Fruit fly (Drosophila melanogaster): ENCODE results near the gene Galk.

The Galk gene

dm6 chr3L:9004788-9005246 lies 18.9 kb upstream of the Galk start, which contains the start of gene Doc3 (continued):
- peak; percentile 50; the same call in 1 of the 3 replicates for TF ChIP-seq vnd (GFP tag; IDR thresholded peaks at IDR 0.05; ENCODE audit: partially characterized antibody)
- no peak for TF ChIP-seq gce (GFP tag; IDR thresholded peaks at IDR 0.05)
- TF ChIP-seq CG9817 (tag; optimal IDR thresholded peaks at IDR 0.05) = no peak
- no peak for TF ChIP-seq MBD-R2 (GFP tag; IDR thresholded peaks at IDR 0.05)
- no peak for TF ChIP-seq CG10267 (tag; optimal IDR thresholded peaks at IDR 0.05)
- no peak for TF ChIP-seq psq (GFP tag; optimal IDR thresholded peaks at IDR 0.05)
- TF ChIP-seq chinmo (GFP tag; IDR thresholded peaks at IDR 0.05; ENCODE audit: partially characterized antibody) = peak; percentile 88; the same call in 2 of the 4 replicates
- TF ChIP-seq CG32767 (GFP tag; IDR thresholded peaks at IDR 0.05) = peak; percentile 38; the same call in 1 of the 2 replicates
- no peak for TF ChIP-seq CG31388 (GFP tag; optimal IDR thresholded peaks at IDR 0.05)
- TF ChIP-seq slbo (GFP tag; IDR thresholded peaks at IDR 0.05) = peak; percentile 23; the same call in 1 of the 2 replicates
- TF ChIP-seq ara (GFP tag; IDR thresholded peaks at IDR 0.05) = no peak
- TF ChIP-seq kay (GFP tag; optimal IDR thresholded peaks at IDR 0.05) = no peak
- no peak for TF ChIP-seq CG7839 (tag; optimal IDR thresholded peaks at IDR 0.05)
- no peak for TF ChIP-seq Drgx (GFP tag; IDR thresholded peaks at IDR 0.05)
- no peak for TF ChIP-seq fu2 (GFP tag; optimal IDR thresholded peaks at IDR 0.05)
- TF ChIP-seq btn (GFP tag; optimal IDR thresholded peaks at IDR 0.05) = no peak
- TF ChIP-seq CG14014 (GFP tag; IDR thresholded peaks at IDR 0.05) = no peak
- no peak for TF ChIP-seq lilli (GFP tag; optimal IDR thresholded peaks at IDR 0.05)
- TF ChIP-seq CG30431 (GFP tag; optimal IDR thresholded peaks at IDR 0.05) = no peak
- no peak for TF ChIP-seq ranshi (GFP tag; IDR thresholded peaks at IDR 0.05)
- no peak for TF ChIP-seq croc (GFP tag; conservative IDR thresholded peaks at IDR 0.05)
- 0 out of 2 replicates have a peak, but pooled peaks have one; percentile 36 for TF ChIP-seq bbx (GFP tag; IDR thresholded peaks at IDR 0.05; ENCODE audit: partially characterized antibody)
- TF ChIP-seq Dll (GFP tag; IDR thresholded peaks at IDR 0.05; ENCODE audit: partially characterized antibody) = 0 out of 4 replicates have a peak, but pooled peaks have one; percentile 44
- peak; percentile 82 for TF ChIP-seq GATAe (GFP tag; conservative IDR thresholded peaks at IDR 0.05)
- TF ChIP-seq grn (GFP tag; optimal IDR thresholded peaks at IDR 0.05) = peak; percentile 75
- TF ChIP-seq CG34224 (GFP tag; IDR thresholded peaks at IDR 0.05; ENCODE audit: partially characterized antibody) = 0 out of 3 replicates have a peak, but pooled peaks have one; percentile 17
- peak; percentile 79 for TF ChIP-seq CG12769 (tag; optimal IDR thresholded peaks at IDR 0.05)
- TF ChIP-seq Ets65A (GFP tag) = peak; percentile 67
- TF ChIP-seq CG4730 (GFP tag; IDR thresholded peaks at IDR 0.05) = no peak
- no peak for TF ChIP-seq CG8944 (GFP tag; optimal IDR thresholded peaks at IDR 0.05)
- peak; percentile 37; the same call in 1 of the 2 replicates for TF ChIP-seq CG13287 (GFP tag; IDR thresholded peaks at IDR 0.05; ENCODE audit: partially characterized antibody)
- no peak for TF ChIP-seq CG16779 (GFP tag; IDR thresholded peaks at IDR 0.05)
- TF ChIP-seq ERR (GFP tag; optimal IDR thresholded peaks at IDR 0.05) = no peak
- no peak for TF ChIP-seq CG11093 (GFP tag; IDR thresholded peaks at IDR 0.05)
- 0 out of 2 replicates have a peak, but pooled peaks have one; percentile 7 for TF ChIP-seq amos (GFP tag; IDR thresholded peaks at IDR 0.05; ENCODE audit: partially characterized antibody)
- no peak for TF ChIP-seq CG13894 (tag; optimal IDR thresholded peaks at IDR 0.05)
- TF ChIP-seq CG33557 (GFP tag; optimal IDR thresholded peaks at IDR 0.05) = no peak
- peak; percentile 25 for TF ChIP-seq CG8478 (optimal IDR thresholded peaks at IDR 0.05)
- no peak for TF ChIP-seq CG14667 (GFP tag; IDR thresholded peaks at IDR 0.05)
- peak; percentile 59 for TF ChIP-seq oc (tag; optimal IDR thresholded peaks at IDR 0.05)
- TF ChIP-seq ci (GFP tag; IDR thresholded peaks at IDR 0.05) = peak; percentile 39; the same call in 1 of the 3 replicates
- peak; percentile 60 for TF ChIP-seq cg (GFP tag; optimal IDR thresholded peaks at IDR 0.05)
- TF ChIP-seq D19A (tag; optimal IDR thresholded peaks at IDR 0.05) = no peak
- TF ChIP-seq CG2120 (GFP tag; optimal IDR thresholded peaks at IDR 0.05) = no peak
- peak in 1 of 2 experiments; percentile 94 for TF ChIP-seq Hr78 (GFP tag; optimal IDR thresholded peaks at IDR 0.05)
- TF ChIP-seq Deaf1 (tag; optimal IDR thresholded peaks at IDR 0.05) = peak; percentile 53
- no peak for TF ChIP-seq Lpt (GFP tag; optimal IDR thresholded peaks at IDR 0.05)
- no peak for TF ChIP-seq CG6791 (GFP tag; IDR thresholded peaks at IDR 0.05; ENCODE audit: partially characterized antibody)
- TF ChIP-seq CG12744 (GFP tag; optimal IDR thresholded peaks at IDR 0.05) = no peak
- peak; percentile 100 for TF ChIP-seq Nf-YB (GFP tag; optimal IDR thresholded peaks at IDR 0.05)
